Worm (Caenorhabditis elegans) whole organism, late embryonic: ENCODE data around the gene tbx-34.
"Not testable (repeated sequence)": the region's sequence is repeated elsewhere in the genome, so short reads cannot be mapped to it uniquely, and the experiment has no call there.

Experiments
- hlh-15 ChIP-seq: sonication (generic microtip); optimal IDR thresholded peaks from 2 replicates; lab custom pipeline; 2016; ENCODE audit warnings: missing genetic modification characterization, missing compliant biosample characterization
- pha-4 ChIP-seq: fragments of 150-350 bp; optimal IDR thresholded peaks from 2 replicates; lab custom pipeline; 2018; ENCODE audit warnings: missing biosample characterization, missing genetic modification reagents, missing genetic modification characterization
- pqm-1 ChIP-seq: sonication (generic microtip); optimal IDR thresholded peaks from 2 replicates; lab custom pipeline; 2016; ENCODE audit warnings: missing genetic modification characterization, missing compliant biosample characterization

ce11 chrIII:11224006-11224405, 6.0 kb upstream of the tbx-34 start, which contains the start of gene Y47D3A.13:
- not testable (repeated sequence) for TF ChIP-seq hlh-15; pha-4 (tag; lab: Kevin White, UChicago); pqm-1 (tag; lab: Kevin White, UChicago)
